Fruit fly (Drosophila melanogaster): ENCODE data around the gene Six4.

Gene Six4

DNA sequence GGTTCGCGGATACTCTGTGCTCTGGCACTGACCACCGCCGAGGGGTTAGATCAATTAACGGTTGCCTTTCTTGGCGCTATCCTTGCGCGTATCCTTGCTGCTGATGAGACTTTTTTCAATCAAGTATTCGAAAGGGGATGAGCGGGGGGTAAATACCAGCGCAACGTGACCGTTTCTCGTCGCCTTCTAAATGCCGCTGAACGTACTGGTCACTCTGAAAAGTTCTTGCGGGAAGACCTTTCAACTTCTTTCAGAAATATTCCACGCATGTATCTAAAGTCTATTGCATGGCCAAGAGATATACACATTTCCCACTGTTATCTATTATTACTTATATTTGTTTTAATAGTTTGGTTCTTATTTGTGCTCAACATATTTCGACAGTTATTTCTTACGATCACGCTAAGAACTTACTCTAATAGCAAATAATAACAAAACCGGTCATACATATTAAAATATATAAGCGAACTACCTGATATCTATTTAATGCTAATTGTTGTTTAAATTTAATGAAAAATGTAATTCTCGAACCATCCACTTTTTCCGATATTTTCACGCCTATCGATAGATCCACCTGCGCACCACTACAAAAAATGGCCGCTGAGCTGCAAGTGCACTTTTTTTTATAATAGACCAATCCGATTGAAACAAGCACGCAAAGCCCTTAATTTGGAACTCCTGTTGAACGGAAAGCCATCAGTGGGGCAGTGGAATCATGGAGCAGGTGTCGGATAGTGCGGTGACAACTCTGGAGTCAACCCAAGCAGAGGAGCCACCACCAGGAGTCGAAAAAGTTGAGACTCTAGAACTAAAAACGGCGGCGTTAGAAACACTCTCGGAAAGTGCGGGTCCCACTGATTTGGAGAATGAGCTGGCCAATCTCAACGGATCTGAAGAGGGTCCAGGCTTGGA is 16.8 kb upstream of the Six4 start, which contains the start of the genes CG3634 and HIPP1 (continued):
- no peak for TF ChIP-seq emc (GFP tag; optimal IDR thresholded peaks at IDR 0.05)
- no peak for TF ChIP-seq ab (GFP tag; optimal IDR thresholded peaks at IDR 0.05)
- no peak for TF ChIP-seq Ptx1 (GFP tag; IDR thresholded peaks at IDR 0.05)
- TF ChIP-seq Rfx (GFP tag; IDR thresholded peaks at IDR 0.05): no peak
- TF ChIP-seq CG10267 (tag; optimal IDR thresholded peaks at IDR 0.05): peak; percentile 57
- TF ChIP-seq chinmo (GFP tag; IDR thresholded peaks at IDR 0.05; ENCODE audit: partially characterized antibody): 0 out of 4 replicates have a peak, but pooled peaks have one; percentile 74
- no peak for TF ChIP-seq repo (GFP tag; optimal IDR thresholded peaks at IDR 0.05)
- TF ChIP-seq bigmax (GFP tag; optimal IDR thresholded peaks at IDR 0.05): no peak
- TF ChIP-seq CG4424 (GFP tag; optimal IDR thresholded peaks at IDR 0.05): no peak
- TF ChIP-seq Med (GFP tag): peak; percentile 67
- TF ChIP-seq nerfin-1 (tag; optimal IDR thresholded peaks at IDR 0.05): peak; percentile 48
- TF ChIP-seq NfI (GFP tag; optimal IDR thresholded peaks at IDR 0.05): no peak
- TF ChIP-seq crol (GFP tag; IDR thresholded peaks at IDR 0.05): peak; percentile 98
- TF ChIP-seq zf30C (GFP tag; optimal IDR thresholded peaks at IDR 0.05): no peak
- no peak for TF ChIP-seq tio (GFP tag; optimal IDR thresholded peaks at IDR 0.05)
- TF ChIP-seq CG31441 (GFP tag; IDR thresholded peaks at IDR 0.05): no peak
- TF ChIP-seq Myb (GFP tag; optimal IDR thresholded peaks at IDR 0.05): peak; percentile 9
- peak; percentile 97 for TF ChIP-seq phol (tag; optimal IDR thresholded peaks at IDR 0.05)
- no peak for TF ChIP-seq CG6175 (GFP tag; IDR thresholded peaks at IDR 0.05)
- TF ChIP-seq Ravus (GFP tag; IDR thresholded peaks at IDR 0.05): no peak
- TF ChIP-seq CG30431 (GFP tag; optimal IDR thresholded peaks at IDR 0.05): no peak
- TF ChIP-seq D (optimal IDR thresholded peaks at IDR 0.05): no peak
- no peak for TF ChIP-seq D (GFP tag; optimal IDR thresholded peaks at IDR 0.05)
- peak; percentile 72 for TF ChIP-seq ssp (GFP tag; IDR thresholded peaks at IDR 0.05)
- no peak for TF ChIP-seq pan (optimal IDR thresholded peaks at IDR 0.05)
- TF ChIP-seq pan (GFP tag; optimal IDR thresholded peaks at IDR 0.05 in 1 of 2, IDR thresholded peaks at IDR 0.05 in 1 of 2): peak in 1 of 2 experiments; percentile 21
- TF ChIP-seq amos (GFP tag; IDR thresholded peaks at IDR 0.05; ENCODE audit: partially characterized antibody): peak; percentile 70
- TF ChIP-seq pros (GFP tag; optimal IDR thresholded peaks at IDR 0.05): no peak
- no peak for TF ChIP-seq CG14667 (GFP tag; IDR thresholded peaks at IDR 0.05)
- peak; percentile 69 for TF ChIP-seq Sin3A (optimal IDR thresholded peaks at IDR 0.05)
- no peak for TF ChIP-seq gem (tag; optimal IDR thresholded peaks at IDR 0.05)
- TF ChIP-seq kah (GFP tag; optimal IDR thresholded peaks at IDR 0.05): no peak
- peak; percentile 41; the same call in 1 of the 2 replicates for TF ChIP-seq Bgb (GFP tag; IDR thresholded peaks at IDR 0.05; ENCODE audit: partially characterized antibody)
- no peak for TF ChIP-seq otp (GFP tag; IDR thresholded peaks at IDR 0.05)
- peak; percentile 37 for TF ChIP-seq Max (GFP tag; optimal IDR thresholded peaks at IDR 0.05)
- TF ChIP-seq CG11696 (GFP tag; IDR thresholded peaks at IDR 0.05): no peak
- peak; percentile 34 for TF ChIP-seq CG30403 (GFP tag; optimal IDR thresholded peaks at IDR 0.05)
- TF ChIP-seq Hsf (GFP tag; optimal IDR thresholded peaks at IDR 0.05): peak; percentile 24
- peak; percentile 68; the same call in 2 of the 3 replicates for TF ChIP-seq vnd (GFP tag; IDR thresholded peaks at IDR 0.05; ENCODE audit: partially characterized antibody)

DNA sequence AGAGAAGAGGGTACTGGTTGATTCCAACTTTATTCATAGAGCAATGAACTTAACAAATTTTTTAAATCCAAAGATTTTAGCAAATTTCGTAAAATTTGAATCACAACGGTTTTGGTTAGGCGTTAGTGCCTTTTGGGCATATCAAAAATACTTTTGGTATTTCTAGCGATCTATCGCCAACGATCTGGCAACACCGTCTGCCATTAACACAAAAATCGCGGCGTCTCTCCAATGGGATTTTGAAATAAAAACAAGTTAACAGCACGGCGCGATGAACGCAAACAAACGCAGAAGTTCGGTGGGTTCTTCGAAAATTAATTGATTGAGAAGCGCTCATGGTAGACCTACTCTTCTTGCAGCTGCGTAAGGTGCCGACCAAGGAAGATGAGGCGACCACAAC is 7.6 kb upstream of the Six4 start, which contains the start of gene Spc105R:
Gene Spc105R (plus strand): TSS at position 203 of the 400 bp plus-strand sequence.
- TF ChIP-seq Hr3 (GFP tag; optimal IDR thresholded peaks at IDR 0.05) (no peak), CG11723 (GFP tag; optimal IDR thresholded peaks at IDR 0.05) (no peak), ac (GFP tag; optimal IDR thresholded peaks at IDR 0.05) (no peak), grn (GFP tag; optimal IDR thresholded peaks at IDR 0.05) (no peak), CG4328 (GFP tag; optimal IDR thresholded peaks at IDR 0.05) (no peak), seq (GFP tag; IDR thresholded peaks at IDR 0.05) (no peak), ems (GFP tag; optimal IDR thresholded peaks at IDR 0.05) (no peak), CG1233 (GFP tag; optimal IDR thresholded peaks at IDR 0.05) (no peak), Mes4 (GFP tag; optimal IDR thresholded peaks at IDR 0.05) (no peak), CG1603 (tag; optimal IDR thresholded peaks at IDR 0.05) (peak; percentile 80), chinmo (GFP tag; IDR thresholded peaks at IDR 0.05; ENCODE audit: partially characterized antibody) (0 out of 4 replicates have a peak, but pooled peaks have one; percentile 35), tin (GFP tag; optimal IDR thresholded peaks at IDR 0.05) (no peak), fd96Cb (tag; optimal IDR thresholded peaks at IDR 0.05) (no peak), CG10462 (GFP tag; optimal IDR thresholded peaks at IDR 0.05) (no peak)

All from whole organism, embryonic.